Worm (Caenorhabditis elegans) whole organism, young adult: ENCODE data around the gene mec-3.

ENCODE experiments used
- lsy-27 ChIP-seq: sonication (generic microtip); optimal IDR thresholded peaks from 2 replicates; lab custom pipeline; 2017; ENCODE audit warnings: missing genetic modification characterization, mild to moderate bottlenecking, missing compliant biosample characterization, antibody characterized with exemption, missing genotype, borderline replicate concordance; ENCODE audit not compliant: insufficient read depth
- nfya-1 ChIP-seq: sonication (generic microtip); optimal IDR thresholded peaks from 2 replicates; lab custom pipeline; 2017; ENCODE audit warnings: antibody characterized with exemption, missing compliant biosample characterization, missing genetic modification characterization, borderline replicate concordance; ENCODE audit not compliant: insufficient read depth

- TF ChIP-seq nfya-1 (tag; lab: Kevin White, UChicago) (no peak), lsy-27 (tag; lab: Kevin White, UChicago) (no peak)
These were observed 41.8 kb downstream of the mec-3 start for ce11 chrIV:10419896-10420295.
